Worm (Caenorhabditis elegans): ENCODE data around the gene nspg-14.

DNA sequence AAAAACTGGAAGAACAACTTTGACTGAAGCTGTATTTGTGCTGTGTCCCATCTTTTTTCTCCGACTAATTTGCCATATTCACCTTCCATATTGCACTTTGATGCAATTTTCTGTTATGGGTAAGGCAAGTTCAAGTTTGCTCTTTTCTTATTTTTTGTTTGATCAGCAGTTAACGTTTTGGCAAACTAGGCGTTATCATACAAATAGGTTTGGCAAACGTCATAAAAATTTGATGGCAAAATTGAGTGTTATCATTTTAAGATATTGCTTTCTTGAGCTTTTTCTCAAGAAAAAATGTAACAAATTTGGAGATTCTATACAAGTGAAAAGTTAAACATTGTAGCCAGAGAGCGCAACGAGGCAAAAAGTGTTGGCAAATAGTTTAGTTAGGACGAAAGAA, 9.2 kb downstream of the nspg-14 start:
- TF ChIP-seq unc-39 (tag; optimal IDR thresholded peaks at IDR 0.05) (no peak), spr-3 (GFP tag; optimal IDR thresholded peaks at IDR 0.05) (no peak), tra-1 (GFP tag; IDR thresholded peaks at IDR 0.05) (no peak), ceh-28 (tag; optimal IDR thresholded peaks at IDR 0.05) (no peak), fos-1 (tag; optimal IDR thresholded peaks at IDR 0.05) (no peak), dpl-1 (GFP tag; optimal IDR thresholded peaks at IDR 0.05) (no peak), egl-27 (tag; optimal IDR thresholded peaks at IDR 0.05) (no peak)
